Worm (Caenorhabditis elegans) whole organism, midembryonic: ENCODE data around the gene npr-29.

Experiments
- T22C8.4 ChIP-seq: fragments of 200-800 bp; sonication (Bioruptor generic); IDR thresholded peaks from 2 replicates; pipeline ENCODE4 v1.3.6; 2022; ENCODE audit warnings: missing genetic modification characterization, missing compliant biosample characterization
- cog-1 ChIP-seq: sonication (generic microtip); optimal IDR thresholded peaks from 2 replicates; lab custom pipeline; 2016; ENCODE audit warnings: missing genetic modification characterization, missing compliant biosample characterization
- flt-1 ChIP-seq: fragments of 200-800 bp; sonication (Bioruptor generic); IDR thresholded peaks from 2 replicates; pipeline ENCODE4 v1.3.6; 2022; ENCODE audit warnings: missing genetic modification characterization, missing compliant biosample characterization
- klf-2 ChIP-seq: fragments of 200-800 bp; sonication (Bioruptor generic); conservative IDR thresholded peaks from 2 replicates; pipeline ENCODE4 v1.3.6; 2022; ENCODE audit warnings: missing genetic modification reagents, missing genetic modification characterization, missing compliant biosample characterization
- med-1 ChIP-seq: sonication (generic microtip); optimal IDR thresholded peaks from 2 replicates; lab custom pipeline; 2017; ENCODE audit warnings: missing genetic modification characterization, mild to moderate bottlenecking, missing compliant biosample characterization, antibody characterized with exemption, missing genetic modification reagents; ENCODE audit not compliant: insufficient read depth
- ref-1 ChIP-seq: fragments of 200-800 bp; sonication (Bioruptor generic); conservative IDR thresholded peaks from 2 replicates; pipeline ENCODE4 v1.3.6; 2022; ENCODE audit warnings: missing genetic modification reagents, missing genetic modification characterization, missing compliant biosample characterization
- tab-1 ChIP-seq: fragments of 200-800 bp; sonication (Bioruptor generic); IDR thresholded peaks from 2 replicates; pipeline ENCODE4 v1.3.6; 2022; ENCODE audit warnings: missing genetic modification characterization, missing compliant biosample characterization
- ztf-29 ChIP-seq: fragments of 200-800 bp; sonication (Bioruptor generic); IDR thresholded peaks from 2 replicates; pipeline ENCODE4 v1.3.6; 2022; ENCODE audit warnings: missing genetic modification reagents, missing genetic modification characterization, missing compliant biosample characterization

ce11 chrIII:9172702-9173101 is 42.6 kb downstream of the npr-29 start, which contains the start of gene ina-1:
- TF ChIP-seq ref-1: no peak
- no peak for TF ChIP-seq tab-1 (GFP tag; lab: Robert Waterston, UW)
- no peak for TF ChIP-seq med-1 (GFP tag; lab: Kevin White, UChicago)
- TF ChIP-seq T22C8.4 (GFP tag; lab: Robert Waterston, UW): no peak
- TF ChIP-seq flt-1: no peak
- no peak for TF ChIP-seq klf-2 (GFP tag; lab: Robert Waterston, UW)
- TF ChIP-seq cog-1 (tag; lab: Kevin White, UChicago): no peak
- TF ChIP-seq ztf-29 (GFP tag; lab: Robert Waterston, UW): no peak
